Worm (Caenorhabditis elegans) whole organism, L2 larva: Measurements from ENCODE around the gene str-31.

Source experiments
- R02D3.7 ChIP-seq: fragments of 150-350 bp; optimal IDR thresholded peaks from 2 replicates; lab custom pipeline; 2014; ENCODE audit warnings: missing biosample characterization, missing genetic modification characterization
- ZK546.5 ChIP-seq: sonication (generic microtip); optimal IDR thresholded peaks from 2 replicates; lab custom pipeline; 2017; ENCODE audit warnings: missing biosample characterization, missing genetic modification characterization
- ama-1 ChIP-seq: fragments of 150-350 bp; optimal IDR thresholded peaks from 2 replicates; lab custom pipeline; 2018; ENCODE audit warnings: inconsistent platforms
- dmd-4 ChIP-seq: sonication (generic microtip); optimal IDR thresholded peaks from 2 replicates; lab custom pipeline; 2017; ENCODE audit warnings: missing biosample characterization, missing genetic modification characterization
- fos-1 ChIP-seq: fragments of 150-350 bp; optimal IDR thresholded peaks from 2 replicates; lab custom pipeline; 2014; ENCODE audit warnings: missing biosample characterization, missing genetic modification characterization
- lin-13 ChIP-seq: fragments of 150-350 bp; optimal IDR thresholded peaks from 2 replicates; lab custom pipeline; 2014; ENCODE audit warnings: missing biosample characterization, missing genetic modification reagents, missing genetic modification characterization
- lin-39 ChIP-seq: fragments of 150-350 bp; optimal IDR thresholded peaks from 2 replicates; lab custom pipeline; 2014; ENCODE audit warnings: missing biosample characterization, missing genetic modification reagents, missing genetic modification characterization
- mab-5 ChIP-seq: fragments of 150-350 bp; optimal IDR thresholded peaks from 2 replicates; lab custom pipeline; 2014; ENCODE audit warnings: missing biosample characterization, missing genetic modification characterization
- nhr-11 ChIP-seq: fragments of 150-350 bp; optimal IDR thresholded peaks from 2 replicates; lab custom pipeline; 2014; ENCODE audit warnings: missing biosample characterization, missing genetic modification characterization
- nhr-23 ChIP-seq: fragments of 150-350 bp; optimal IDR thresholded peaks from 2 replicates; lab custom pipeline; 2014; ENCODE audit warnings: missing biosample characterization, missing genetic modification reagents, missing genetic modification characterization
- skn-1 ChIP-seq: sonication (generic microtip); optimal IDR thresholded peaks from 2 replicates; lab custom pipeline; 2017; ENCODE audit warnings: missing biosample characterization, missing genetic modification characterization
- unc-62 ChIP-seq: fragments of 150-350 bp; optimal IDR thresholded peaks from 2 replicates; lab custom pipeline; 2014; ENCODE audit warnings: missing biosample characterization, missing genetic modification reagents, missing genetic modification characterization

DNA sequence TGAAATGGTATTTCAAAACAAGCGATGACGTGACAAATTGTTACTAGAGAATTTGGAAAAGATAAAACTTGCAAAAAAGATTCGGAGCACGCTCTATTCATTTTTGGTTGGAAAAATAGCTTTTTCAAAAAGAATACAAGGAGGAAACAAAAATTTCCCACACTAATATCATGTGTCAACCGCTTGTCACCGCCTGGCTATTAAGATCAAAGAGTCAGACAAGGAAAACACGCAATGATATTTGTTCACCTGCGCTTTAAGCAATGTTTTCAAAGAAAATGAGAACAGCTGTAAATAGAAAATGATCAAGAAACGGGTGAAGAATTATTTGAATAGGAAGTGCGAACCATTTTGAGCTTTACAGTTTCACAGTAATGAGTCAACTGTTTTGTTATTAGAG, 31.7 kb downstream of the str-31 start, which contains the start of gene srh-125:
- no peak for TF ChIP-seq unc-62 (GFP tag; lab: Kevin White, UChicago)
- no peak for TF ChIP-seq skn-1
- TF ChIP-seq R02D3.7 (tag; lab: Kevin White, UChicago), result no peak
- no peak for TF ChIP-seq mab-5
- TF ChIP-seq nhr-11, result no peak
- TF ChIP-seq lin-39 (tag; lab: Kevin White, UChicago), result no peak
- no peak for TF ChIP-seq ama-1
- no peak for TF ChIP-seq ZK546.5 (tag; lab: Kevin White, UChicago)
- TF ChIP-seq lin-13, result no peak
- TF ChIP-seq dmd-4 (tag; lab: Kevin White, UChicago), result no peak
- no peak for TF ChIP-seq fos-1 (tag; lab: Kevin White, UChicago)
- TF ChIP-seq nhr-23 (tag; lab: Kevin White, UChicago), result no peak
